Worm (Caenorhabditis elegans): ENCODE measurements around the gene mrpl-16.

Gene mrpl-16

ce11 chrIII:4721750-4722149 is 17.5 kb downstream of the mrpl-16 start, which contains the start of gene acy-1 (continued):
- peak; percentile 25 for TF ChIP-seq sox-4 (tag; optimal IDR thresholded peaks at IDR 0.05)
- TF ChIP-seq pax-1 (tag; optimal IDR thresholded peaks at IDR 0.05), result no peak
- no peak for TF ChIP-seq elt-4 (tag; optimal IDR thresholded peaks at IDR 0.05)
- TF ChIP-seq ets-4 (tag; optimal IDR thresholded peaks at IDR 0.05), result peak; percentile 50
- TF ChIP-seq eyg-1 (tag; optimal IDR thresholded peaks at IDR 0.05), result peak; percentile 0
- TF ChIP-seq ceh-14 (tag; optimal IDR thresholded peaks at IDR 0.05), result peak; percentile 77
- TF ChIP-seq npax-4 (tag; optimal IDR thresholded peaks at IDR 0.05), result no peak
- TF ChIP-seq syd-9 (tag; optimal IDR thresholded peaks at IDR 0.05), result peak; percentile 1
- TF ChIP-seq ceh-30 (tag; optimal IDR thresholded peaks at IDR 0.05), result no peak
- peak; percentile 79 for TF ChIP-seq tbx-2 (tag; optimal IDR thresholded peaks at IDR 0.05)
- TF ChIP-seq K02D7.2 (tag; optimal IDR thresholded peaks at IDR 0.05), result no peak
- no peak for TF ChIP-seq ceh-22 (tag; optimal IDR thresholded peaks at IDR 0.05)
- TF ChIP-seq hlh-30 (tag; optimal IDR thresholded peaks at IDR 0.05; ENCODE audit: insufficient read depth), result peak; percentile 38
- TF ChIP-seq ttx-3 (tag; optimal IDR thresholded peaks at IDR 0.05), result no peak
- TF ChIP-seq ceh-6 (GFP tag; optimal IDR thresholded peaks at IDR 0.05), result no peak
- peak; percentile 84 for TF ChIP-seq ceh-31 (tag; optimal IDR thresholded peaks at IDR 0.05)
- TF ChIP-seq ceh-48 (tag; optimal IDR thresholded peaks at IDR 0.05), result no peak
- TF ChIP-seq pat-9 (tag; optimal IDR thresholded peaks at IDR 0.05), result no peak
- no peak for TF ChIP-seq ceh-45 (GFP tag; IDR thresholded peaks at IDR 0.05)
- no peak for TF ChIP-seq che-1 (tag; optimal IDR thresholded peaks at IDR 0.05)
- no peak for TF ChIP-seq lim-6 (tag; optimal IDR thresholded peaks at IDR 0.05)
- TF ChIP-seq madf-2 (tag; optimal IDR thresholded peaks at IDR 0.05), result no peak

ce11 chrIII:4723922-4724321 is 19.7 kb downstream of the mrpl-16 start:
- TF ChIP-seq madf-2 (tag; optimal IDR thresholded peaks at IDR 0.05) (no peak), ceh-18 (tag; optimal IDR thresholded peaks at IDR 0.05) (peak; percentile 14), unc-86 (tag; optimal IDR thresholded peaks at IDR 0.05) (no peak), pqm-1 (tag; optimal IDR thresholded peaks at IDR 0.05) (no peak), pat-9 (tag; optimal IDR thresholded peaks at IDR 0.05) (no peak), rnt-1 (tag; optimal IDR thresholded peaks at IDR 0.05) (no peak), ceh-6 (GFP tag; optimal IDR thresholded peaks at IDR 0.05) (no peak), nhr-232 (tag; optimal IDR thresholded peaks at IDR 0.05) (no peak), ceh-14 (tag; optimal IDR thresholded peaks at IDR 0.05) (no peak), ceh-24 (tag; optimal IDR thresholded peaks at IDR 0.05) (no peak), pag-3 (tag; optimal IDR thresholded peaks at IDR 0.05; ENCODE audit: borderline replicate concordance) (no peak), pros-1 (tag; optimal IDR thresholded peaks at IDR 0.05) (no peak), unc-42 (tag; optimal IDR thresholded peaks at IDR 0.05) (peak; percentile 17), ceh-45 (GFP tag; IDR thresholded peaks at IDR 0.05) (no peak), ets-4 (tag; optimal IDR thresholded peaks at IDR 0.05) (no peak), sox-2 (GFP tag; IDR thresholded peaks at IDR 0.05) (no peak)

ce11 chrIII:4731295-4731988 is 27.2 kb downstream of the mrpl-16 start, which contains the start of gene F17C8.3:
Gene F17C8.3, plus strand, starts transcription at chrIII:4731938.
- TF ChIP-seq ceh-18 (tag; optimal IDR thresholded peaks at IDR 0.05), result peak; percentile 69
- TF ChIP-seq C38D4.7 (GFP tag; optimal IDR thresholded peaks at IDR 0.05), result no peak

ce11 chrIII:4734056-4734455 is 29.9 kb downstream of the mrpl-16 start, which contains the start of gene F17C8.9:
Gene F17C8.9, plus strand, starts transcription at chrIII:4734356.
- no peak for TF ChIP-seq pax-1 (tag; optimal IDR thresholded peaks at IDR 0.05)
- no peak for TF ChIP-seq mec-3 (tag; optimal IDR thresholded peaks at IDR 0.05; ENCODE audit: borderline replicate concordance)
- TF ChIP-seq ceh-31 (tag; optimal IDR thresholded peaks at IDR 0.05), result no peak
- TF ChIP-seq sox-4 (tag; optimal IDR thresholded peaks at IDR 0.05), result no peak
- no peak for TF ChIP-seq zip-5 (tag; optimal IDR thresholded peaks at IDR 0.05)
- no peak for TF ChIP-seq madf-2 (tag; optimal IDR thresholded peaks at IDR 0.05)
- no peak for TF ChIP-seq pha-2 (tag; optimal IDR thresholded peaks at IDR 0.05)
- no peak for TF ChIP-seq elt-4 (tag; optimal IDR thresholded peaks at IDR 0.05)
